Worm (Caenorhabditis elegans) whole organism, L3 larva: Measurements from ENCODE around the gene W07G4.2.

Experiments
- R02D3.7 ChIP-seq: fragments of 150-350 bp; optimal IDR thresholded peaks from 2 replicates; lab custom pipeline; 2014; ENCODE audit warnings: missing biosample characterization, missing genetic modification characterization
- ZK546.5 ChIP-seq: sonication (generic microtip); optimal IDR thresholded peaks from 2 replicates; lab custom pipeline; 2017; ENCODE audit warnings: missing biosample characterization, missing genetic modification characterization
- aly-2 ChIP-seq: fragments of 150-350 bp; optimal IDR thresholded peaks from 2 replicates; lab custom pipeline; 2014; ENCODE audit warnings: missing biosample characterization, missing genetic modification characterization
- ama-1 ChIP-seq: fragments of 150-350 bp; optimal IDR thresholded peaks from 2 replicates; lab custom pipeline; 2018
- ceh-16 ChIP-seq: sonication (generic microtip); optimal IDR thresholded peaks from 2 replicates; lab custom pipeline; 2017; ENCODE audit warnings: missing biosample characterization, missing genetic modification characterization
- ceh-28 ChIP-seq: fragments of 150-350 bp; optimal IDR thresholded peaks from 2 replicates; lab custom pipeline; 2014; ENCODE audit warnings: missing biosample characterization, missing genetic modification reagents, missing genetic modification characterization
- ceh-82 ChIP-seq: fragments of 150-350 bp; optimal IDR thresholded peaks from 2 replicates; lab custom pipeline; 2014; ENCODE audit warnings: missing biosample characterization, missing genetic modification characterization
- ceh-9 ChIP-seq: sonication (generic microtip); optimal IDR thresholded peaks from 2 replicates; lab custom pipeline; 2018; ENCODE audit warnings: missing biosample characterization, missing genetic modification characterization
- daf-12 ChIP-seq: fragments of 150-350 bp; optimal IDR thresholded peaks from 2 replicates; lab custom pipeline; 2014; ENCODE audit warnings: missing biosample characterization, missing genetic modification reagents, missing genetic modification characterization
- egl-27 ChIP-seq: sonication (generic microtip); optimal IDR thresholded peaks from 4 replicates; lab custom pipeline; 2017; ENCODE audit warnings: missing biosample characterization, missing genetic modification reagents, missing genetic modification characterization
- egl-5 ChIP-seq: fragments of 150-350 bp; optimal IDR thresholded peaks from 2 replicates; lab custom pipeline; 2017; ENCODE audit warnings: missing biosample characterization, missing genetic modification reagents, missing genetic modification characterization, inconsistent platforms
- elt-1 ChIP-seq: fragments of 150-350 bp; optimal IDR thresholded peaks from 2 replicates; lab custom pipeline; 2014; ENCODE audit warnings: missing biosample characterization, missing genetic modification characterization
- elt-2 ChIP-seq: sonication (generic microtip); optimal IDR thresholded peaks from 2 replicates; lab custom pipeline; 2016; ENCODE audit warnings: missing genetic modification reagents, mild to moderate bottlenecking, missing genetic modification characterization, missing compliant biosample characterization
- elt-3 ChIP-seq, 3 experiments: fragments of 150-350 bp in 1 of 3; sonication (generic microtip) in 2 of 3; optimal IDR thresholded peaks; 2 replicates in 2 of 3; 4 replicates in 1 of 3; lab custom pipeline; 2014 to 2017; ENCODE audit warnings: missing biosample characterization in 3 of 3, missing genetic modification characterization in 3 of 3
- eor-1 ChIP-seq, 2 experiments: fragments of 150-350 bp; optimal IDR thresholded peaks; 2 replicates each; lab custom pipeline; 2014 to 2018; ENCODE audit warnings: missing biosample characterization in 2 of 2, missing genetic modification characterization in 2 of 2
- fkh-10 ChIP-seq: sonication (generic microtip); optimal IDR thresholded peaks from 2 replicates; lab custom pipeline; 2017; ENCODE audit warnings: missing biosample characterization, missing genetic modification reagents, missing genetic modification characterization
- fkh-2 ChIP-seq: fragments of 150-350 bp; optimal IDR thresholded peaks from 2 replicates; lab custom pipeline; 2014; ENCODE audit warnings: missing biosample characterization, missing genetic modification reagents, missing genetic modification characterization
- fos-1 ChIP-seq: fragments of 150-350 bp; optimal IDR thresholded peaks from 2 replicates; lab custom pipeline; 2014; ENCODE audit warnings: missing biosample characterization, missing genetic modification characterization
- hmg-11 ChIP-seq: sonication (generic microtip); optimal IDR thresholded peaks from 2 replicates; lab custom pipeline; 2016; ENCODE audit warnings: missing genetic modification characterization, missing compliant biosample characterization
- jun-1 ChIP-seq: fragments of 150-350 bp; optimal IDR thresholded peaks from 2 replicates; lab custom pipeline; 2014; ENCODE audit warnings: missing biosample characterization, missing genetic modification reagents, missing genetic modification characterization
- lin-15B ChIP-seq: fragments of 150-350 bp; optimal IDR thresholded peaks from 2 replicates; lab custom pipeline; 2014; ENCODE audit warnings: missing biosample characterization, missing genetic modification characterization
- lin-39 ChIP-seq: fragments of 150-350 bp; optimal IDR thresholded peaks from 2 replicates; lab custom pipeline; 2018; ENCODE audit warnings: missing biosample characterization, missing genetic modification reagents, missing genetic modification characterization
- lsy-12 ChIP-seq: sonication (generic microtip); optimal IDR thresholded peaks from 2 replicates; lab custom pipeline; 2016; ENCODE audit warnings: mild to moderate bottlenecking, missing genetic modification characterization, missing compliant biosample characterization
- mdl-1 ChIP-seq: fragments of 150-350 bp; optimal IDR thresholded peaks from 2 replicates; lab custom pipeline; 2014; ENCODE audit warnings: missing biosample characterization, missing genetic modification characterization
- nfya-1 ChIP-seq: sonication (generic microtip); optimal IDR thresholded peaks from 2 replicates; lab custom pipeline; 2017; ENCODE audit warnings: missing genetic modification characterization, mild to moderate bottlenecking, missing compliant biosample characterization, antibody characterized with exemption, moderate library complexity; ENCODE audit not compliant: insufficient read depth
- nhr-11 ChIP-seq: fragments of 150-350 bp; optimal IDR thresholded peaks from 2 replicates; lab custom pipeline; 2014; ENCODE audit warnings: missing biosample characterization, missing genetic modification characterization
- nhr-12 ChIP-seq: fragments of 150-350 bp; optimal IDR thresholded peaks from 2 replicates; lab custom pipeline; 2014; ENCODE audit warnings: missing biosample characterization, missing genetic modification characterization
- nhr-237 ChIP-seq: fragments of 150-350 bp; optimal IDR thresholded peaks from 2 replicates; lab custom pipeline; 2014; ENCODE audit warnings: missing biosample characterization, missing genetic modification characterization
- nhr-25 ChIP-seq: sonication (generic microtip); optimal IDR thresholded peaks from 2 replicates; lab custom pipeline; 2017; ENCODE audit warnings: missing biosample characterization, missing genetic modification characterization
- nhr-28 ChIP-seq: fragments of 150-350 bp; optimal IDR thresholded peaks from 2 replicates; lab custom pipeline; 2014; ENCODE audit warnings: missing biosample characterization, missing genetic modification characterization
- nhr-43 ChIP-seq: sonication (generic microtip); optimal IDR thresholded peaks from 2 replicates; lab custom pipeline; 2016; ENCODE audit warnings: mild to moderate bottlenecking, missing genetic modification characterization, missing compliant biosample characterization; ENCODE audit not compliant: poor library complexity, severe bottlenecking
- nhr-67 ChIP-seq: fragments of 150-350 bp; optimal IDR thresholded peaks from 2 replicates; lab custom pipeline; 2014; ENCODE audit warnings: missing biosample characterization, missing genetic modification characterization
- nhr-76 ChIP-seq: fragments of 150-350 bp; sonication (generic microtip); optimal IDR thresholded peaks from 5 replicates; lab custom pipeline; 2014; ENCODE audit warnings: missing biosample characterization, missing genetic modification characterization
- nhr-77 ChIP-seq: fragments of 150-350 bp; optimal IDR thresholded peaks from 2 replicates; lab custom pipeline; 2014; ENCODE audit warnings: missing biosample characterization, missing genetic modification characterization
- pha-4 ChIP-seq: fragments of 150-350 bp; optimal IDR thresholded peaks from 2 replicates; lab custom pipeline; 2014; ENCODE audit warnings: missing biosample characterization, missing genetic modification reagents, missing genetic modification characterization
- pqm-1 ChIP-seq: fragments of 150-350 bp; optimal IDR thresholded peaks from 2 replicates; lab custom pipeline; 2017; ENCODE audit warnings: missing biosample characterization, missing genetic modification characterization, inconsistent platforms
- skn-1 ChIP-seq: fragments of 150-350 bp; optimal IDR thresholded peaks from 2 replicates; lab custom pipeline; 2014; ENCODE audit warnings: missing biosample characterization, missing genetic modification characterization
- snpc-4 ChIP-seq: fragments of 150-350 bp; optimal IDR thresholded peaks from 2 replicates; lab custom pipeline; 2014; ENCODE audit warnings: missing biosample characterization, missing genetic modification characterization
- tbx-2 ChIP-seq: sonication (generic microtip); optimal IDR thresholded peaks from 2 replicates; lab custom pipeline; 2016; ENCODE audit warnings: mild to moderate bottlenecking, missing genetic modification characterization, missing compliant biosample characterization
- unc-39 ChIP-seq: sonication (generic microtip); optimal IDR thresholded peaks from 4 replicates; lab custom pipeline; 2017; ENCODE audit warnings: missing biosample characterization, missing genetic modification characterization
- zag-1 ChIP-seq: fragments of 150-350 bp; optimal IDR thresholded peaks from 2 replicates; lab custom pipeline; 2014; ENCODE audit warnings: missing biosample characterization, missing genetic modification characterization
- ztf-11 ChIP-seq: fragments of 150-350 bp; optimal IDR thresholded peaks from 2 replicates; lab custom pipeline; 2014; ENCODE audit warnings: missing biosample characterization, missing genetic modification characterization
- ztf-4 ChIP-seq: fragments of 150-350 bp; optimal IDR thresholded peaks from 2 replicates; lab custom pipeline; 2014; ENCODE audit warnings: missing biosample characterization, missing genetic modification characterization

The W07G4.2 gene

ce11 chrV:13008825-13009224 is 27.5 kb downstream of the W07G4.2 start, which contains the start of gene F15B9.10:
F15B9.10 (minus strand) TSS chrV:13008925.
- no peak for TF ChIP-seq daf-12
- TF ChIP-seq elt-1 (tag; lab: Kevin White, UChicago) = no peak
- no peak for TF ChIP-seq ama-1
- TF ChIP-seq nhr-67 (tag; lab: Kevin White, UChicago) = no peak
- TF ChIP-seq ZK546.5 = no peak
- TF ChIP-seq fkh-10 (GFP tag; lab: Kevin White, UChicago) = no peak
- no peak for TF ChIP-seq nhr-237 (tag; lab: Kevin White, UChicago)
- TF ChIP-seq nhr-25 (tag; lab: Kevin White, UChicago) = no peak
- TF ChIP-seq egl-27 (tag; lab: Kevin White, UChicago) = no peak
- TF ChIP-seq skn-1 (tag; lab: Kevin White, UChicago) = no peak
- no peak for TF ChIP-seq ceh-16 (tag; lab: Kevin White, UChicago)
- TF ChIP-seq nhr-28 = no peak
- TF ChIP-seq, all 47 proteins: peak for 0

ce11 chrV:13006754-13007153 is 29.6 kb downstream of the W07G4.2 start:
- TF ChIP-seq pqm-1 (tag; lab: Kevin White, UChicago) = no peak
- TF ChIP-seq eor-1 (tag; optimal IDR thresholded peaks at IDR 0.05; lab: Kevin White, UChicago) = no peak
- TF ChIP-seq tbx-2 (tag; lab: Kevin White, UChicago) = no peak
- no peak for TF ChIP-seq ztf-4 (tag; lab: Kevin White, UChicago)
- no peak for TF ChIP-seq ztf-11 (tag; lab: Kevin White, UChicago)
- no peak for TF ChIP-seq R02D3.7
- TF ChIP-seq ceh-9 (tag; lab: Kevin White, UChicago) = no peak
- TF ChIP-seq, all 47 proteins: peak for 0

- TF ChIP-seq fkh-2 (tag; lab: Kevin White, UChicago) (no peak), ztf-11 (tag; lab: Kevin White, UChicago) (no peak), ceh-28 (tag; lab: Kevin White, UChicago) (no peak), egl-5 (no peak), nhr-12 (no peak), egl-27 (tag; lab: Kevin White, UChicago) (no peak), nhr-43 (tag; lab: Kevin White, UChicago) (no peak), fkh-10 (GFP tag; lab: Kevin White, UChicago) (no peak), lin-15B (tag; lab: Kevin White, UChicago) (no peak), zag-1 (tag; lab: Kevin White, UChicago) (no peak), lin-39 (tag; lab: Kevin White, UChicago) (no peak), ztf-4 (tag; lab: Kevin White, UChicago) (no peak), daf-12 (no peak), R02D3.7 (no peak), elt-3 (tag; optimal IDR thresholded peaks at IDR 0.05; lab: Kevin White, UChicago) (no peak), ceh-16 (tag; lab: Kevin White, UChicago) (no peak), unc-39 (tag; lab: Kevin White, UChicago) (no peak), skn-1 (tag; lab: Kevin White, UChicago) (no peak)
Observed at ce11 chrV:13004374-13004773, 32.0 kb downstream of the W07G4.2 start.

ce11 chrV:13003378-13003777 is 33.0 kb downstream of the W07G4.2 start:
- TF ChIP-seq elt-2 (tag; lab: Kevin White, UChicago) (peak; percentile 61), unc-39 (tag; lab: Kevin White, UChicago) (no peak), elt-1 (tag; lab: Kevin White, UChicago) (no peak), nhr-25 (tag; lab: Kevin White, UChicago) (peak; percentile 75), nhr-11 (tag; lab: Kevin White, UChicago) (no peak), pqm-1 (tag; lab: Kevin White, UChicago) (peak; percentile 9), nhr-76 (tag; lab: Kevin White, UChicago) (no peak), nhr-77 (tag; lab: Kevin White, UChicago) (no peak), zag-1 (tag; lab: Kevin White, UChicago) (no peak), nhr-237 (tag; lab: Kevin White, UChicago) (no peak), hmg-11 (tag; lab: Kevin White, UChicago) (peak; percentile 88), daf-12 (no peak), nhr-12 (no peak), ama-1 (no peak), ceh-9 (tag; lab: Kevin White, UChicago) (no peak), eor-1 (tag; optimal IDR thresholded peaks at IDR 0.05; lab: Kevin White, UChicago) (no peak), ZK546.5 (no peak), nhr-67 (tag; lab: Kevin White, UChicago) (no peak), R02D3.7 (no peak), snpc-4 (tag; lab: Kevin White, UChicago) (peak; percentile 36), aly-2 (tag; lab: Kevin White, UChicago) (no peak), nfya-1 (tag; lab: Kevin White, UChicago) (no peak), tbx-2 (tag; lab: Kevin White, UChicago) (peak; percentile 43), pha-4 (tag; lab: Kevin White, UChicago) (peak; percentile 66), mdl-1 (tag; lab: Kevin White, UChicago) (no peak), ceh-28 (tag; lab: Kevin White, UChicago) (no peak), fkh-2 (tag; lab: Kevin White, UChicago) (no peak), lin-39 (tag; lab: Kevin White, UChicago) (peak; percentile 85), ceh-82 (tag; lab: Kevin White, UChicago) (no peak), nhr-28 (no peak), lin-15B (tag; lab: Kevin White, UChicago) (peak; percentile 26), fkh-10 (GFP tag; lab: Kevin White, UChicago) (no peak), elt-3 (tag; optimal IDR thresholded peaks at IDR 0.05; lab: Kevin White, UChicago) (no peak), skn-1 (tag; lab: Kevin White, UChicago) (peak; percentile 11), nhr-43 (tag; lab: Kevin White, UChicago) (peak; percentile 89), lsy-12 (tag; lab: Kevin White, UChicago) (peak; percentile 52), fos-1 (tag; lab: Kevin White, UChicago) (no peak), jun-1 (peak; percentile 34)
